Worm (Caenorhabditis elegans): ENCODE data around the gene F53F1.6.

DNA sequence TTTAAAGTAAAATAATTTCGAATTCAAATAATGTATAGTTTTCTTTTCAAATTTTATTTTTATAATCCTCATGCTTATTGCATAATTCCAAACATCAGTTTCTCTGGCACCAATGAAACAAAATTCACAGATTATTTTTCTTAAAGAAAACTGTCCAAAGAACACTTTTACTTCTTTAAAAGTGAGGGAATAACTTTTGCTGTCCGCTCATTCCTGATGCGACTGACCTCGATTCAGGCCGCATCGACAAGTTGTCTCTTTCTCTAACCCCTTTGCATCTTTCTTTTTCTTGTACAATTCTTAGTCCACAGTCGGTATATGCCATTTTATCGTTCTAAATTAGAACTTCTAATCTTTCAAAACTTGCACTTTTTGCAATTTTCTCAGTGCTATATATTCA, 10.9 kb downstream of the F53F1.6 start, which contains the start of gene F53F1.2:
- TF ChIP-seq nhr-23 (tag; optimal IDR thresholded peaks at IDR 0.05) (peak; percentile 52), mdl-1 (tag; optimal IDR thresholded peaks at IDR 0.05) (no peak), elt-3 (tag; optimal IDR thresholded peaks at IDR 0.05) (no peak)
